Worm (Caenorhabditis elegans): Measurements from ENCODE around the gene F49F1.18.

F49F1.18 gene

ce11 chrIV:4099773-4100172 lies 40.4 kb downstream of the F49F1.18 start:
- TF ChIP-seq che-1 (tag; optimal IDR thresholded peaks at IDR 0.05) (no peak), elt-2 (tag; optimal IDR thresholded peaks at IDR 0.05) (no peak), ceh-18 (tag; optimal IDR thresholded peaks at IDR 0.05) (no peak), ceh-2 (tag; optimal IDR thresholded peaks at IDR 0.05) (no peak), ceh-48 (tag; optimal IDR thresholded peaks at IDR 0.05) (no peak), ceh-34 (tag; optimal IDR thresholded peaks at IDR 0.05) (no peak), lin-11 (tag; optimal IDR thresholded peaks at IDR 0.05) (no peak), lim-6 (tag; optimal IDR thresholded peaks at IDR 0.05) (no peak), C08G9.2 (tag; optimal IDR thresholded peaks at IDR 0.05) (no peak), ceh-9 (tag; optimal IDR thresholded peaks at IDR 0.05) (no peak), fkh-10 (GFP tag; optimal IDR thresholded peaks at IDR 0.05) (no peak), K02D7.2 (tag; optimal IDR thresholded peaks at IDR 0.05) (no peak), hlh-15 (tag; optimal IDR thresholded peaks at IDR 0.05) (no peak)

DNA sequence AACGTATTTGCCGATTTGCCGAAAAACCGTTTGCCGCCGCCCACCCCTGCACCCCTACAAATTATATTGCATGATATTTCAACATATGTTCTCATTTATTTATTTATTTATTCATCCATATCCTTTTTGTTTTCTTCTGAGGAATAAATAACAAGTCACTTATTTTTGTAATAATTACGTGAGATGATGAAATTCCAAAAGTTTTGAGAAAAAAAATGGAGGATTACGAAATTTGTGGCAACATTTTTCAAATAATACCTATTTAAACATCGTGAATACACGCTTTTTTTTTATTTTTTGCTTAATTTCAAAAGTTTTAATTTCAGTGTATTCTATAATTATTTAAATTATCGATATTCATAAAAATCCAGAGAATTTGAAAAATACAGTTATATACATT lies 43.2 kb downstream of the F49F1.18 start:
- TF ChIP-seq ztf-16 (tag; optimal IDR thresholded peaks at IDR 0.05) (no peak), ceh-14 (tag; optimal IDR thresholded peaks at IDR 0.05) (no peak), nfya-1 (tag; optimal IDR thresholded peaks at IDR 0.05) (no peak), Y22D7AL.16 (tag; optimal IDR thresholded peaks at IDR 0.05) (no peak), ref-2 (tag; optimal IDR thresholded peaks at IDR 0.05) (no peak), odd-2 (tag; optimal IDR thresholded peaks at IDR 0.05) (no peak), ceh-22 (tag; optimal IDR thresholded peaks at IDR 0.05) (no peak), hlh-8 (tag; optimal IDR thresholded peaks at IDR 0.05) (no peak)

DNA sequence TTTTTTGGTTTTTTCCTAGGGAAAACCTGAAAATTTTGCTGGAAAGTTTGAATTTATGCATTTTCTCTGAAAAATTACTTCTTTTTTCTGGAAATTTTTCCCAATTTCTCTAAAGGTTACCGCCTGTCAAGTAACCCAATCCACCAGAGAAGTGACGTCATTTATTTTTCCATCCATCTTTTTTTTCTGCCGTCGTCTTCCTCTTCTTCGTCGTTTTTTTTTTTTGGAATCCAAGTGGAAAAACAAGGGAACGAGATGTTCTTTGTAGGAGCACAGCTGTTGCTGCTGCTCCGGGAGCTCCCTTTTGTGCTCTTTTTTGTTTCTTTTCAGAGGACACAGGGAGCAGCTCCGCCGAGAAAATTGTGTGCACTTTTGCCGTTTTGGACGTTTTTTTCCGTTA lies 45.8 kb downstream of the F49F1.18 start:
- TF ChIP-seq pag-3 (tag; optimal IDR thresholded peaks at IDR 0.05; ENCODE audit: borderline replicate concordance) (no peak), syd-9 (tag; optimal IDR thresholded peaks at IDR 0.05) (no peak), ref-2 (tag; optimal IDR thresholded peaks at IDR 0.05) (no peak), ceh-48 (tag; optimal IDR thresholded peaks at IDR 0.05) (no peak), hlh-8 (tag; optimal IDR thresholded peaks at IDR 0.05) (no peak), K02D7.2 (tag; optimal IDR thresholded peaks at IDR 0.05) (no peak), pat-9 (tag; optimal IDR thresholded peaks at IDR 0.05) (no peak), tbx-2 (tag; optimal IDR thresholded peaks at IDR 0.05) (no peak), fkh-10 (GFP tag; optimal IDR thresholded peaks at IDR 0.05) (no peak), pax-1 (tag; optimal IDR thresholded peaks at IDR 0.05) (no peak), hlh-30 (tag; optimal IDR thresholded peaks at IDR 0.05; ENCODE audit: insufficient read depth) (no peak), unc-42 (tag; optimal IDR thresholded peaks at IDR 0.05) (no peak), sox-4 (tag; optimal IDR thresholded peaks at IDR 0.05) (no peak), unc-3 (GFP tag; conservative IDR thresholded peaks at IDR 0.05) (no peak), unc-3 (tag; optimal IDR thresholded peaks at IDR 0.05) (no peak), lin-11 (tag; optimal IDR thresholded peaks at IDR 0.05) (no peak), C38D4.7 (GFP tag; optimal IDR thresholded peaks at IDR 0.05) (no peak), dve-1 (tag; optimal IDR thresholded peaks at IDR 0.05) (no peak), pha-4 (tag; optimal IDR thresholded peaks at IDR 0.05) (no peak)

DNA sequence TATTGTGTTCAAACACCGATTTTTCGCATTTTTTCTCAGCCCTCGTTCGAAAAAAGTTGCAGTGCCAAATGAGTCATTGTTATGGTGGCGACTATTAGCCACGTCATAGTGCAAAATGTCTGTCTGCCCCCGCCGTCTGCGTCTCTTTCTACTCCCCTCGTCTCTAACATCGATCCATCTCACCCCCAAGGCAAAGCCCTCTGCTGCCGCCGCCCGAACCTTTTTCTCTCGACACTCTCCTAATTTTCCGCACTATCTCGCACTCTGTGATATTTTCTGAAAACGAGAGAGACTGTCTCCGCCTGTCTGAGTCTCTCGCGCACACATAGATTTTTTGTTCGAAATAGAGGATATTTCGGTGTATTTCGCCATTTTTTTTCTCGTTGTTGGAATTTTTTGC lies 47.1 kb downstream of the F49F1.18 start:
- TF ChIP-seq fax-1 (tag; optimal IDR thresholded peaks at IDR 0.05) = no peak
- peak; percentile 17 for TF ChIP-seq unc-42 (tag; optimal IDR thresholded peaks at IDR 0.05)
- no peak for TF ChIP-seq ceh-30 (tag; optimal IDR thresholded peaks at IDR 0.05)
- no peak for TF ChIP-seq nhr-232 (tag; optimal IDR thresholded peaks at IDR 0.05)
- TF ChIP-seq ceh-14 (tag; optimal IDR thresholded peaks at IDR 0.05) = no peak
- no peak for TF ChIP-seq hlh-8 (tag; optimal IDR thresholded peaks at IDR 0.05)
- no peak for TF ChIP-seq ceh-22 (tag; optimal IDR thresholded peaks at IDR 0.05)
- TF ChIP-seq zip-5 (tag; optimal IDR thresholded peaks at IDR 0.05) = no peak
- no peak for TF ChIP-seq gmeb-2 (tag; optimal IDR thresholded peaks at IDR 0.05)
- peak; percentile 20 for TF ChIP-seq F13H6.1 (tag; optimal IDR thresholded peaks at IDR 0.05)
- no peak for TF ChIP-seq pag-3 (tag; optimal IDR thresholded peaks at IDR 0.05; ENCODE audit: borderline replicate concordance)
- TF ChIP-seq elt-2 (tag; optimal IDR thresholded peaks at IDR 0.05) = no peak
- peak; percentile 8 for TF ChIP-seq unc-55 (GFP tag; optimal IDR thresholded peaks at IDR 0.05)
- TF ChIP-seq nfya-1 (tag; optimal IDR thresholded peaks at IDR 0.05) = peak; percentile 74
- TF ChIP-seq pat-9 (tag; optimal IDR thresholded peaks at IDR 0.05) = no peak
- peak; percentile 22 for TF ChIP-seq ceh-48 (tag; optimal IDR thresholded peaks at IDR 0.05)
- no peak for TF ChIP-seq hlh-15 (tag; optimal IDR thresholded peaks at IDR 0.05)
- no peak for TF ChIP-seq tbx-7 (tag; optimal IDR thresholded peaks at IDR 0.05)
- TF ChIP-seq elt-4 (tag; optimal IDR thresholded peaks at IDR 0.05) = no peak
- TF ChIP-seq hlh-30 (tag; optimal IDR thresholded peaks at IDR 0.05; ENCODE audit: insufficient read depth) = no peak
- TF ChIP-seq madf-2 (tag; optimal IDR thresholded peaks at IDR 0.05) = no peak
- no peak for TF ChIP-seq lin-11 (tag; optimal IDR thresholded peaks at IDR 0.05)
- TF ChIP-seq ttx-3 (tag; optimal IDR thresholded peaks at IDR 0.05) = no peak
- no peak for TF ChIP-seq T23F11.4 (GFP tag; optimal IDR thresholded peaks at IDR 0.05)
- TF ChIP-seq ceh-24 (tag; optimal IDR thresholded peaks at IDR 0.05) = no peak
